Fruit fly (Drosophila melanogaster) Kc167 (cell line): ENCODE results near the gene Pif1A.

Source experiments
- Myc ChIP-seq: fragments of >200 bp; optimal IDR thresholded peaks from 2 replicates; lab custom pipeline; 2017; ENCODE audit warnings: missing external identifiers
- Sin3A ChIP-seq: fragments of >200 bp; optimal IDR thresholded peaks from 2 replicates; lab custom pipeline; 2018; ENCODE audit warnings: missing external identifiers
- h ChIP-seq: fragments of >200 bp; optimal IDR thresholded peaks from 3 replicates; lab custom pipeline; 2018; ENCODE audit warnings: missing external identifiers
- insv ChIP-seq: fragments of >200 bp; optimal IDR thresholded peaks from 3 replicates; lab custom pipeline; 2018; ENCODE audit warnings: missing external identifiers
- psq ChIP-seq: fragments of >200 bp; optimal IDR thresholded peaks from 2 replicates; lab custom pipeline; 2017; ENCODE audit warnings: missing external identifiers
- ttk ChIP-seq: sonication (Bioruptor generic); optimal IDR thresholded peaks from 2 replicates; lab custom pipeline; 2017; ENCODE audit warnings: missing external identifiers

Gene Pif1A

DNA sequence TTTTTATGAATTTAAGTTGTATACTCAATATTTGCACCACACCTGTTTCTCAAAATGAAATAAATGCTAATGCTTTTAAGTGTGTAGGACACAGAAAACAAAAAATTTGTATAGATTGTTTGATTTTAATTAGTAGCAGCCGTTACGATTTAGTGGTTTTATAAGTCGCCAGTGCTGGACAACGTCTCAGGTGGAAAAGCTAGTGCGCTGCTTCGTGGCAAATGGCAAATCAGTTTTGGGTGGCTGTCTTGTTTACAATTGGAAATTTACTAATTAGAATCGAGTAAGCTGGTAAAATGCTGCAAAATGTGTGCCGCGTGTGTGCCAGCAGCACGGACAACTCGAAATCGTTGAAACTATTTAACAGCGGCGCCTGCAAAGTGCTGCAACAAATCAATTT, 74.3 kb downstream of the Pif1A start, which contains the start of gene CG8159:
Gene CG8159 (plus strand): TSS at position 223 of the 400 bp plus-strand sequence.
- TF ChIP-seq Myc (lab: Kevin White, UChicago): no peak
- TF ChIP-seq Sin3A (lab: Kevin White, UChicago): no peak
- TF ChIP-seq insv: no peak
- TF ChIP-seq ttk (lab: Kevin White, UChicago): no peak
- TF ChIP-seq psq (lab: Kevin White, UChicago): no peak
- TF ChIP-seq h: no peak

DNA sequence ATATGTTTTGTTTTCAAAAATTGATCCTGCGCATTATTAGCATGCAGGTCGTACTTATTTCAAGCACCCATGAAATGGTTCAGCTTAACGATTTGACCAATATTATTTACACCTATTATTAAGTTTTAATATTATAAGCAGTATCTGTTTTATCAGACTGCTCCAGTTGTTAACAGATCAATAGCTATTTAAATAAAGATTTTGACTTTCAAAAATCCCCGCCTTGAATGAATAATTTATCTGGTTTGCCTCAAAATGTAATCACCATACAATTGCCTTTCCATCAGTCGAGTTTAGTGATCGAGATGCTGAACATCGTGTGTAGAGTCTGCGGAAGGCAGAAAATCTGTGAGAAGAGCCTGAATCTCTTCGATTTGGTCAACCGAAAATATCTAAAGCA, 75.8 kb downstream of the Pif1A start, which contains the start of gene ouib:
Gene ouib (plus strand): TSS at position 301 of the 400 bp plus-strand sequence.
- TF ChIP-seq insv: no peak
